Worm (Caenorhabditis elegans) whole organism, L3 larva: ENCODE results near the gene srt-31.

Experiments
- ZK546.5 ChIP-seq: sonication (generic microtip); optimal IDR thresholded peaks from 2 replicates; lab custom pipeline; 2017; ENCODE audit warnings: missing biosample characterization, missing genetic modification characterization
- nhr-11 ChIP-seq: fragments of 150-350 bp; optimal IDR thresholded peaks from 2 replicates; lab custom pipeline; 2014; ENCODE audit warnings: missing biosample characterization, missing genetic modification characterization
- nhr-76 ChIP-seq: fragments of 150-350 bp; sonication (generic microtip); optimal IDR thresholded peaks from 5 replicates; lab custom pipeline; 2014; ENCODE audit warnings: missing biosample characterization, missing genetic modification characterization
- nhr-77 ChIP-seq: fragments of 150-350 bp; optimal IDR thresholded peaks from 2 replicates; lab custom pipeline; 2014; ENCODE audit warnings: missing biosample characterization, missing genetic modification characterization
- snpc-4 ChIP-seq: fragments of 150-350 bp; optimal IDR thresholded peaks from 2 replicates; lab custom pipeline; 2014; ENCODE audit warnings: missing biosample characterization, missing genetic modification characterization

ce11 chrV:497399-497798 is 24.7 kb downstream of the srt-31 start, which contains the start of gene T01G6.1:
- TF ChIP-seq nhr-11 (tag; lab: Kevin White, UChicago): no peak
- no peak for TF ChIP-seq nhr-76
- TF ChIP-seq ZK546.5 (tag; lab: Kevin White, UChicago): no peak
- no peak for TF ChIP-seq nhr-77 (tag; lab: Kevin White, UChicago)
- TF ChIP-seq snpc-4 (tag; lab: Kevin White, UChicago): no peak
